Worm (Caenorhabditis elegans) whole organism, L4 larva: Measurements from ENCODE around the gene otpl-1.

Experiments
- ceh-32 ChIP-seq: sonication (generic microtip); optimal IDR thresholded peaks from 2 replicates; lab custom pipeline; 2016; ENCODE audit warnings: mild to moderate bottlenecking, missing genetic modification characterization, missing compliant biosample characterization; ENCODE audit not compliant: poor library complexity
- ceh-82 ChIP-seq: sonication (generic microtip); optimal IDR thresholded peaks from 2 replicates; lab custom pipeline; 2017; ENCODE audit warnings: missing biosample characterization, missing genetic modification characterization
- dpl-1 ChIP-seq: fragments of 150-350 bp; optimal IDR thresholded peaks from 2 replicates; lab custom pipeline; 2014; ENCODE audit warnings: missing biosample characterization, missing genetic modification reagents, missing genetic modification characterization
- egl-27 ChIP-seq: sonication (generic microtip); optimal IDR thresholded peaks from 3 replicates; lab custom pipeline; 2017; ENCODE audit warnings: missing biosample characterization, missing genetic modification reagents, missing genetic modification characterization
- fkh-10 ChIP-seq: fragments of 150-350 bp; optimal IDR thresholded peaks from 2 replicates; lab custom pipeline; 2014; ENCODE audit warnings: missing biosample characterization, missing genetic modification reagents, missing genetic modification characterization
- lin-29 ChIP-seq: fragments of 200-800 bp; sonication (Bioruptor generic); IDR thresholded peaks from 2 replicates; pipeline ENCODE4 v1.3.6; 2022; ENCODE audit warnings: missing genetic modification reagents, missing genetic modification characterization, missing compliant biosample characterization
- lir-3 ChIP-seq: sonication (generic microtip); optimal IDR thresholded peaks from 2 replicates; lab custom pipeline; 2016; ENCODE audit warnings: mild to moderate bottlenecking, missing genetic modification characterization, missing compliant biosample characterization
- nhr-6 ChIP-seq: fragments of 150-350 bp; optimal IDR thresholded peaks from 2 replicates; lab custom pipeline; 2014; ENCODE audit warnings: missing biosample characterization, missing genetic modification characterization
- nhr-76 ChIP-seq: fragments of 150-350 bp; optimal IDR thresholded peaks from 2 replicates; lab custom pipeline; 2014; ENCODE audit warnings: missing biosample characterization, missing genetic modification characterization
- pha-4 ChIP-seq, 2 experiments: fragments of 150-350 bp in 1 of 2; fragments of 200-800 bp in 1 of 2; sonication (Bioruptor generic) in 1 of 2; IDR thresholded peaks in 1 of 2; optimal IDR thresholded peaks in 1 of 2; 2 replicates each; pipeline versions ENCODE4 v1.3.6 to Lab custom; 2014 to 2022; ENCODE audit warnings: missing genetic modification characterization in 2 of 2, missing genetic modification reagents in 2 of 2, missing biosample characterization in 1 of 2, missing compliant biosample characterization in 1 of 2
- pqm-1 ChIP-seq: sonication (generic microtip); optimal IDR thresholded peaks from 2 replicates; lab custom pipeline; 2017; ENCODE audit warnings: missing biosample characterization, missing genetic modification characterization
- unc-130 ChIP-seq: sonication (generic microtip); optimal IDR thresholded peaks from 2 replicates; lab custom pipeline; 2016; ENCODE audit warnings: missing genetic modification reagents, missing genetic modification characterization, missing compliant biosample characterization
- ztf-7 ChIP-seq: fragments of 150-350 bp; optimal IDR thresholded peaks from 2 replicates; lab custom pipeline; 2014; ENCODE audit warnings: missing biosample characterization, missing genetic modification characterization

- TF ChIP-seq lir-3 (tag; lab: Kevin White, UChicago) (no peak), pqm-1 (no peak), fkh-10 (GFP tag; lab: Kevin White, UChicago) (no peak), unc-130 (GFP tag; lab: Kevin White, UChicago) (no peak), ceh-82 (tag; lab: Kevin White, UChicago) (no peak), ceh-32 (tag; lab: Kevin White, UChicago) (no peak), dpl-1 (no peak), lin-29 (no peak), egl-27 (tag; lab: Kevin White, UChicago) (no peak), nhr-6 (tag; lab: Kevin White, UChicago) (no peak), nhr-76 (no peak), pha-4 (GFP tag; IDR thresholded peaks at IDR 0.05; lab: Robert Waterston, UW) (no peak), pha-4 (tag; optimal IDR thresholded peaks at IDR 0.05; lab: Kevin White, UChicago) (no peak), ztf-7 (tag; lab: Kevin White, UChicago) (no peak)
Observed at ce11 chrIV:3545060-3545459, 23.7 kb upstream of the otpl-1 start.
